Fruit fly (Drosophila melanogaster): ENCODE measurements around the gene Taf2.

Gene Taf2

DNA sequence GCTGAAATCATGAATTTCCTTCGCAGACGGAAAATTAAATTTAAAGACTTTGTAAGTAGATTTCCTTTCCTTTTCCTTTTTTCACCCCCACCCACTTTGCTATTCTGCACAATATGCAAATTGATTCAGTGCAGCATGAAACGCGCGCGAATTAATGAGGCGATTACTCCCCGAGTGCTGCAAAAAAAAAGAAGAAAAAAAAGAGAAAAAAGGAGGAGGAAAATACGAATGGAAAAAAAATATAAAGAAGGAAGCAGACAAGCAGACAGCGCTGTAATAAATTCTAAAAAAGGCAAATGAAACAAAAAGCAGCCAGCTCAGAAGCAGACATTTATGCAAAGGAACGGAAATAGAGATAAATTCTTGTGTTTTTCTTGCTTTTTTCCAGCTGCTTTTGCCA, 39.7 kb downstream of the Taf2 start:
- TF ChIP-seq psq (optimal IDR thresholded peaks at IDR 0.05), result no peak
- TF ChIP-seq Dll (optimal IDR thresholded peaks at IDR 0.05), result no peak
- TF ChIP-seq CG8478 (optimal IDR thresholded peaks at IDR 0.05), result no peak
- no peak for TF ChIP-seq pan (optimal IDR thresholded peaks at IDR 0.05)
- no peak for TF ChIP-seq usp (GFP tag; optimal IDR thresholded peaks at IDR 0.05)
- no peak for TF ChIP-seq EcR (GFP tag; optimal IDR thresholded peaks at IDR 0.05)

DNA sequence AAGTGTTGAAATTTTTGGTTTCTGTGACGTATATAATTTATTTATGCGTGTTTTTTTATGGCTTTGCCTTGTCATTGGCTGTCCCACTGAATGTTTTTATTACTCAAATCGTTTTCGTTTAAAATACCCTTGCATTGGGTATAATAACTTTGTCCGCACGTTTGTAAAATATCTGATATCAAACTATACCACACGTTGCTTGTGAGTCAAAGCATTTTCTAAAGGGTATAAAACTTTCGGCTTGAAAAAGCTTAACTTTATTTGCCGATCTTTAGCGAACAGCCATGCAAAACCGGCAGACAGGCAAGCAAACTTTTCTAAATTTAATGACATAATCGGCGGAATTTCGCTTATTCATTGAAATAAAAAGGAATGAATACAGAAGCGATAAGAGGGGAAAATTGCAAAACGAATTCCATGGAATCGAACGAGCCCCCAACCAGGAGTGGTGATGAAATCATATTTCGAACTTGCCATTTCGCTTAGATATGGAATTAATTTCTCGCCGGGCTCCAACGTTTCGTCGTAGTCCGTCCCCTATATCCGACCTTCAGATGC, 41.0 kb downstream of the Taf2 start:
- TF ChIP-seq Dll (optimal IDR thresholded peaks at IDR 0.05) (no peak), pan (optimal IDR thresholded peaks at IDR 0.05) (no peak), CG8478 (optimal IDR thresholded peaks at IDR 0.05) (no peak), usp (GFP tag; optimal IDR thresholded peaks at IDR 0.05) (no peak), psq (optimal IDR thresholded peaks at IDR 0.05) (no peak), EcR (GFP tag; optimal IDR thresholded peaks at IDR 0.05) (no peak)

DNA sequence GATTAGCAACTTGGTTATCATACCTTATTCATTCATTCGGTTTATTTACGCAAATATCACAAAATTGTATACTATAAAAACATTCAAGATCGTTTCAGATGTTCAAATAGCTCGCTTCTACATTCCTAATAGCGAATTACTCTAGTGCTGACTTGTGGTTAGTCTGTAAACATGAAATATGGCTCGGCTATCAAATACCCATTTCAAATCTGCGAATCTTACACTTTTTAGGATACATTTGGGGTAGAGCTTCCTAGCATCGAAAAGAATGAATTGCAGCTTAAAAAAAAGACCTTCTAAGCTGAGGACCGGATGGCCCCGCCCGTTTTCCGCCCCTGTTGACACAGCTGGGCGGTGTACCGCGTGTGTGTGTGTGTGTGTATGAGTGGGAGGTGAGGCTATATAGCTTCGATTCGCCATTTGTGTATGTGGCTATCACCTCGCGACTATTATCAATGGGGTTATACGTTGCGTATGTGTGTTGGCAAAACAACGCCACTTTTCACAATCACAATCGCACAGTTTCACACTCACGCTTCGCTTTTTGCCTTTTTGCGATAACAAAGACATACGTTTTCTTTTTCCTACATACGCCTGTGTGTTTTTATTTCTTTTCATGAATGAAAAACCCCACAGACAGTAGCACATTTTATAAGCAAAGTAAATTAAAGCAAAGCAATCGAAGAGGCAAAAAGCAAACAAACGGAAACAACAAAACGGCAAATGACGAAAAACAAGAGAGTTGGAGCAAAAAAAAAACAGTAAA, 41.7 kb downstream of the Taf2 start:
- TF ChIP-seq EcR (GFP tag; optimal IDR thresholded peaks at IDR 0.05) (no peak), CG8478 (optimal IDR thresholded peaks at IDR 0.05) (no peak), pan (optimal IDR thresholded peaks at IDR 0.05) (no peak), Dll (optimal IDR thresholded peaks at IDR 0.05) (no peak), usp (GFP tag; optimal IDR thresholded peaks at IDR 0.05) (no peak), psq (optimal IDR thresholded peaks at IDR 0.05) (no peak)

DNA sequence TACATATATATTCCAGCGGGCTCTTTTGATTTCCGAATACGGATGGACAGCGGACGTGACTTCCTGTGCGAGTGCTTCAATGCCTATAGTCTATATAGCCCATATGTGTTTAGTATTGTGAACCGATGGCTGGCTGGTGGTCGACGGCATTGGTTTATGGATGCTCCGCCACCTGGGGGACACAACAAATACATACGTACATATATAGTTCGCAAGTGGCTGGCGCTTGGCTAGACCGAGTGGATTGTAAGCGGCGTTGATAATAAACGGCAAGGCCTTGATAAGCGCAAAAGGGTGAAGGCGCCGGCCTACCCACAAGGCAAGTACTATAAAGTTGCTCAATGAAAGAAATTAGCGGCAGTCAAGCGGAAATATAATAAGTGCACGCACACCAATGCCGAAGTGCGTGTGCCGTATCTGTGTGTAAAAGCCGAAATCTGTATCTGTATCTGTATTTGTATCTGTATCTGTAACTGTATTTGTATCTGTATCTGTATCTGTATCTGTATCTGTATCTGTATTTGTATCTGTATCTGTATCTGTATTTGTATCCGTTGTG, 42.4 kb downstream of the Taf2 start:
- TF ChIP-seq EcR (GFP tag; optimal IDR thresholded peaks at IDR 0.05), result no peak
- no peak for TF ChIP-seq pan (optimal IDR thresholded peaks at IDR 0.05)
- no peak for TF ChIP-seq Dll (optimal IDR thresholded peaks at IDR 0.05)
- no peak for TF ChIP-seq CG8478 (optimal IDR thresholded peaks at IDR 0.05)
- TF ChIP-seq psq (optimal IDR thresholded peaks at IDR 0.05), result no peak
- TF ChIP-seq usp (GFP tag; optimal IDR thresholded peaks at IDR 0.05), result no peak

DNA sequence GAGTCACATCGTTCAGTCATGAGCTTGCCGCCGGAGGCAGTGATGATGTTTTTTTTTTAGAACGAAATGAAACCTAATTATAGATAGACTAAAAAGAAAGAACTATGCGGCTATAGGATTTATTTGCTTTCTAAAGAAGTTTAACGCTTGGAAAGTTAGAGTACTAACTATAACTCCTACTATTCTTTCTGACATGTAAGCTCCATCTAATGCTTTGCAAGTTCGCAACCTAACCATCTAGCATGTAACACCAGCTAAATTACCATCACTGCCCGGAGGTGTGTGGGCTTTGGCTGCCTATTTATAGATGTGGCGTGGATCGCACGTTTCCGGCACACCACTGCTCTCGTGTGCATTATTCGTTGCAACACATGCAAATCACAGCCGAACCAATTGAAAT, 46.4 kb downstream of the Taf2 start:
- TF ChIP-seq CG8478 (optimal IDR thresholded peaks at IDR 0.05) (no peak), Dll (optimal IDR thresholded peaks at IDR 0.05) (no peak), usp (GFP tag; optimal IDR thresholded peaks at IDR 0.05) (no peak), pan (optimal IDR thresholded peaks at IDR 0.05) (no peak), EcR (GFP tag; optimal IDR thresholded peaks at IDR 0.05) (no peak), psq (optimal IDR thresholded peaks at IDR 0.05) (no peak)

DNA sequence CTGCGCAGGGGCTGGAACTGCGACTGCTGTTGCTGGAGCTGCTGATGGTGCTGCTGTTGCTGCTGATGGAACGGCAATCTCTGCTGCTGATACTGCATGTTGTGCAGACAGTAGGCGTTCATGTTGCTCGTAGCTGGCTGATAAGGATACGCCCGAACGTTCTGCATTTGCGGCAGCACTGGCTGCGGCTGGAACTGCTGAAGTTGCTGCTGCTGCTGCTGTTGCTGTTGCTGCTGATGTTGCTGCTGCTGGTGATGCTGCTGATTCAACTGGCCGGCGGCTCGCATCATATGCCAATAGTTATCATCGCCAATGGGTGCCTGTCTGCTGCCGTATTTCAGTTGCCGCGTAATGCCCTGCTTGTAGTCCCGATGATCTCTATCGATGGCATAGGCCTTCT, 47.8 kb downstream of the Taf2 start:
- TF ChIP-seq Dll (optimal IDR thresholded peaks at IDR 0.05) (no peak), psq (optimal IDR thresholded peaks at IDR 0.05) (no peak), CG8478 (optimal IDR thresholded peaks at IDR 0.05) (no peak), EcR (GFP tag; optimal IDR thresholded peaks at IDR 0.05) (no peak), pan (optimal IDR thresholded peaks at IDR 0.05) (no peak), usp (GFP tag; optimal IDR thresholded peaks at IDR 0.05) (no peak)

DNA sequence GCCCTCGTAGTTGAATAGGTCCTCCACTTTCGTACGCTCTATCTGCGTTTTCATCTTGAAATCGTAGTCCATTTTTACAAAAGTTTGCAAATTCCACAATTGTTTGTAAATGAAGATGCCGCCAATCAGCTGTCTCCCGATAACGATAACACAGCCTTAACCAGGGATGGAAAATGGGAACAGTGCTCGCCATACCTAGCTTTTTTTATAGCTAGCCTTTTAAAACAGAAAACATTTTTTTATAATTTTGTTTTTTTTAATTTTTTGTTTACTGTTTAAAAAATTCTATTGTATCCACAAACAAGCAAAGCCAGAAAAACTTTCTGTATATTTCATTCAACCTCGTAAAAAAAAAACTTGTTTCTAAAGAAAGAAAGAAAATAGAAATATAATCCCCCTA, 49.9 kb downstream of the Taf2 start, which contains the start of gene Cdk8:
Cdk8 (minus strand) TSS at position 137 of the 400 bp plus-strand sequence.
- TF ChIP-seq CG8478 (optimal IDR thresholded peaks at IDR 0.05), result no peak
- no peak for TF ChIP-seq Dll (optimal IDR thresholded peaks at IDR 0.05)
- TF ChIP-seq usp (GFP tag; optimal IDR thresholded peaks at IDR 0.05), result no peak

DNA sequence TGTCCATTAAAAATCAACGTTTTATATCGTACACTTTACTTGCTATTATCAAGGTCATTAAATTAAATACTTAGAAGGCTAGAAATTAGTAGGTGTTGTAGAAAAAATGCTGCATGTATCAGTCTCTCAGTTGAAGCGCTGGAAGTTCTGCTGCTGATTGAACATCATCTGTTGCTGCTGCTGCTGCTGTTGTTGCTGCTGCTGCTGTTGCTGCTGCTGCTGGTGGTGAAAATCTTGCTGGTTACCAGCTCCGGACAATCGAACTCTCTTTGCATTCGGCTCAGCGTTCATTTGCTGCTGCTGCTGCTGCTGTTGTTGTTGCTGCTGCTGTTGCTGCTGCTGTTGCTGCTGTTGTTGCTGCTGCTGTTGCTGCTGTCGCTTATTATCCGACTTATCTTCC, 51.4 kb downstream of the Taf2 start:
- TF ChIP-seq CG8478 (optimal IDR thresholded peaks at IDR 0.05) (no peak), EcR (GFP tag; optimal IDR thresholded peaks at IDR 0.05) (no peak), pan (optimal IDR thresholded peaks at IDR 0.05) (no peak), Dll (optimal IDR thresholded peaks at IDR 0.05) (no peak), usp (GFP tag; optimal IDR thresholded peaks at IDR 0.05) (no peak), psq (optimal IDR thresholded peaks at IDR 0.05) (no peak)

DNA sequence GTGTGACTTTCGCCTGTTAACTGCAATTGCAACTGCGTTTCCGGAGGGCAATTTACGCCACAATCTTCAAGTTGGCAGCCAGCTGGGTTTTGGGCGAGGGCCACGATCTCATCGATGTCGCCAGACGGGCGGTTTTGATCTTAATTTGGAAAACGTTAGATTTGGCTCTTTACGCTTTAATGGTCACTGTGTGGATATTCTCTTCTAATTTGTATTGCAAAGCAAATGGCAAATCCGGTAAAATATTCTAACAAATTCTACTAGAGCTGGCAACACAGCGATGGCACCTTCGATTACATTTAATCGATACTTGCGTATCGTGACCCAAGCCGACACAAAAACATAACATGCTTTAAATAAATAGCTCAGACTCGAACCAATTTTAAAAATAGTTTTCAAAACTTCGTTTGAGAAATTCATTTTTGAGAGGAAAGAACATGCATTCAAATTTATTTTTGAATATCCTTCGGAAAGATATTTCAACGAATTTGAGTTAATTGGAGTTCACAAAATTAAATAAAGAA, 51.9 kb downstream of the Taf2 start, which contains the start of gene I-2:
I-2 (minus strand) TSS at position 282 of the 524 bp plus-strand sequence.
- TF ChIP-seq Dll (optimal IDR thresholded peaks at IDR 0.05), result no peak
- TF ChIP-seq usp (GFP tag; optimal IDR thresholded peaks at IDR 0.05), result no peak
- no peak for TF ChIP-seq CG8478 (optimal IDR thresholded peaks at IDR 0.05)
- TF ChIP-seq EcR (GFP tag; optimal IDR thresholded peaks at IDR 0.05), result no peak
- no peak for TF ChIP-seq psq (optimal IDR thresholded peaks at IDR 0.05)
- no peak for TF ChIP-seq pan (optimal IDR thresholded peaks at IDR 0.05)
